Worm (Caenorhabditis elegans) whole organism, L1 larva: ENCODE results near the gene ZC395.5.

Source experiments
- C16A3.4 ChIP-seq: fragments of 150-350 bp; optimal IDR thresholded peaks from 2 replicates; lab custom pipeline; 2014; ENCODE audit warnings: missing biosample characterization, missing genetic modification characterization
- elt-2 ChIP-seq: sonication (generic microtip); optimal IDR thresholded peaks from 2 replicates; lab custom pipeline; 2016; ENCODE audit warnings: missing genetic modification characterization, mild to moderate bottlenecking, inconsistent platforms, missing compliant biosample characterization, missing genetic modification reagents
- fkh-10 ChIP-seq: sonication (generic microtip); optimal IDR thresholded peaks from 2 replicates; lab custom pipeline; 2017; ENCODE audit warnings: missing biosample characterization, missing genetic modification reagents, missing genetic modification characterization
- lin-35 ChIP-seq, 2 experiments: fragments of 150-350 bp; optimal IDR thresholded peaks; 2 replicates each; lab custom pipeline; 2014; ENCODE audit warnings: missing biosample characterization in 2 of 2, missing genetic modification characterization in 2 of 2, missing genetic modification reagents in 2 of 2
- mdl-1 ChIP-seq, 2 experiments: fragments of 150-350 bp; optimal IDR thresholded peaks; 2 replicates each; lab custom pipeline; 2014 to 2017; ENCODE audit warnings: missing biosample characterization in 2 of 2, missing genetic modification characterization in 2 of 2, inconsistent platforms in 1 of 2
- nhr-11 ChIP-seq: fragments of 150-350 bp; optimal IDR thresholded peaks from 2 replicates; lab custom pipeline; 2014; ENCODE audit warnings: missing biosample characterization, missing genetic modification characterization
- nhr-12 ChIP-seq: sonication (generic microtip); optimal IDR thresholded peaks from 2 replicates; lab custom pipeline; 2017; ENCODE audit warnings: missing biosample characterization, missing genetic modification characterization
- unc-130 ChIP-seq: fragments of 150-350 bp; optimal IDR thresholded peaks from 2 replicates; lab custom pipeline; 2017; ENCODE audit warnings: missing biosample characterization, missing genetic modification characterization, inconsistent platforms
- unc-86 ChIP-seq: sonication (generic microtip); optimal IDR thresholded peaks from 2 replicates; lab custom pipeline; 2016; ENCODE audit warnings: missing genetic modification characterization, missing compliant biosample characterization
- zag-1 ChIP-seq: fragments of 150-350 bp; optimal IDR thresholded peaks from 2 replicates; lab custom pipeline; 2014; ENCODE audit warnings: missing biosample characterization, missing genetic modification characterization
- ztf-4 ChIP-seq: fragments of 150-350 bp; optimal IDR thresholded peaks from 2 replicates; lab custom pipeline; 2014; ENCODE audit warnings: missing biosample characterization, missing genetic modification characterization

ce11 chrIII:5245067-5245466 lies 22.6 kb upstream of the ZC395.5 start:
- TF ChIP-seq lin-35 (GFP tag; optimal IDR thresholded peaks at IDR 0.05; lab: Kevin White, UChicago) (no peak), ztf-4 (tag; lab: Kevin White, UChicago) (no peak), nhr-12 (tag; lab: Kevin White, UChicago) (no peak), unc-86 (tag; lab: Kevin White, UChicago) (no peak), elt-2 (tag; lab: Kevin White, UChicago) (no peak), C16A3.4 (tag; lab: Kevin White, UChicago) (no peak), unc-130 (tag; lab: Kevin White, UChicago) (no peak), fkh-10 (no peak), zag-1 (tag; lab: Kevin White, UChicago) (no peak), mdl-1 (tag; optimal IDR thresholded peaks at IDR 0.05; lab: Kevin White, UChicago) (no peak), nhr-11 (tag; lab: Kevin White, UChicago) (no peak)
